Fruit fly (Drosophila melanogaster) whole organism: ENCODE data around the gene drd.

Source experiments
- CG8478 ChIP-seq: fragments of >200 bp; optimal IDR thresholded peaks from 2 replicates; lab custom pipeline; 2018; ENCODE audit warnings: inconsistent platforms
- Dll ChIP-seq: fragments of >200 bp; optimal IDR thresholded peaks from 2 replicates; lab custom pipeline; 2017
- EcR ChIP-seq, 2 experiments: fragments of >200 bp; optimal IDR thresholded peaks; 2 replicates each; lab custom pipeline; 2017; ENCODE audit warnings: missing biosample characterization in 2 of 2, missing genetic modification characterization in 2 of 2, missing genetic modification reagents in 2 of 2
- pan ChIP-seq: fragments of >200 bp; optimal IDR thresholded peaks from 2 replicates; lab custom pipeline; 2017
- psq ChIP-seq: fragments of >200 bp; optimal IDR thresholded peaks from 2 replicates; lab custom pipeline; 2017
- usp ChIP-seq: fragments of >200 bp; optimal IDR thresholded peaks from 2 replicates; lab custom pipeline; 2017; ENCODE audit warnings: missing biosample characterization, missing genetic modification characterization, mixed read lengths

Gene drd

dm6 chrX:15085777-15086510 lies 39.6 kb upstream of the drd start, which contains the start of the genes CG15027 and Dbct:
CG15027 (minus strand) TSS chrX:15085827.
Dbct (plus strand) TSS chrX:15086125.
- TF ChIP-seq psq (lab: Kevin White, UChicago) = no peak
- TF ChIP-seq EcR (GFP tag; optimal IDR thresholded peaks at IDR 0.05; lab: Kevin White, UChicago) = no peak
- no peak for TF ChIP-seq Dll (lab: Kevin White, UChicago)
- TF ChIP-seq usp (GFP tag; lab: Kevin White, UChicago) = no peak
- TF ChIP-seq CG8478 = no peak
- TF ChIP-seq pan (lab: Kevin White, UChicago) = no peak

DNA sequence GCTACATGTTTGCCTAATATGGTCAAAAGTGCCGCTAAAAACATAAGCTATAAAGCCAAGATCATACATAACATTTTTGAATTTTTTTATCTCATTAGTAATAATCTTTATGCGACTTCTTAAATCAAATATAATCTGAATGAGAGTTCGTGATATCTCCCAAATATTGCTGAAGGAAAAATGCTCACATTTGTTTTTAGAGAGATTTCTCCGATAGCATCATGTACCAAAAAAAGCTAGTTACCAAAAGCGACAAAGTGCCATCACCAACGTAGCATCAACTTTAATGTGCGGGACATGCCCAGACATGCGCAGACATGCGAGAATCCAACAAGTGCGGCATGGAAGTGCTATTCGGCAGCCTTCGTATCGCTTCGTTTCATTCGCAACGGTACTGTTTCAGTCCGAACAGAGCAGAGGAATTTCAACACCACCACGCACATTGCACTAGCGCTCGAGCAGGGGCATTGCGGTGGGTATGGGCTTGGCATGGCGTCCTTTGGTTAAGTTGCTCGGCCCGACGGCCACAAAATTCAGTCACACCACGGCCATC lies 36.3 kb upstream of the drd start, which contains the start of gene Rab3-GEF:
Gene Rab3-GEF (plus strand): TSS at position 537 of the 553 bp plus-strand sequence.
- TF ChIP-seq EcR (GFP tag; optimal IDR thresholded peaks at IDR 0.05; lab: Kevin White, UChicago) (no peak), Dll (lab: Kevin White, UChicago) (no peak), CG8478 (no peak), pan (lab: Kevin White, UChicago) (no peak), psq (lab: Kevin White, UChicago) (no peak), usp (GFP tag; lab: Kevin White, UChicago) (no peak)

- no peak for TF ChIP-seq pan (lab: Kevin White, UChicago)
- TF ChIP-seq Dll (lab: Kevin White, UChicago) = no peak
These were observed 35.2 kb upstream of the drd start for dm6 chrX:15090371-15090770.

DNA sequence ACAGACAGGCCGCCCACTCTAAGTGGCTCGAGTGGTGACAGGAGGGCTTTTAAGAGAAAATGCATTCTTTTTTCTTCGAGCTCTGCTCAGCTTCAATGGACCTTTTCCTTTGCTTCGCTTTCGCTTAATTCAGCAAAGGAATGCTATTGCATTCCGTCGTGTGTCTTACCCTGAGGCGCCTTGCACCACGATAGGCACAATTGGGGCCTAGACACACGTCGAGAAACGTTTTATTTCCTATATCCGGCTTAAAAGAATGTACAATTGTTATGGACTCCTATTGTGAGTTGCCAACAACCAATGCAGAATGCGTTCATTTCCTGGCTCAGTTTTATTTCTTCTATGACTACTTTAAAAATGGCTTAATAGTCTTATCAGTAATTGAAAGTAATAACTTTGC lies 34.4 kb upstream of the drd start:
- no peak for TF ChIP-seq usp (GFP tag; lab: Kevin White, UChicago)
- no peak for TF ChIP-seq psq (lab: Kevin White, UChicago)
- no peak for TF ChIP-seq EcR (GFP tag; optimal IDR thresholded peaks at IDR 0.05; lab: Kevin White, UChicago)
- no peak for TF ChIP-seq CG8478
- no peak for TF ChIP-seq Dll (lab: Kevin White, UChicago)
- TF ChIP-seq pan (lab: Kevin White, UChicago) = no peak

DNA sequence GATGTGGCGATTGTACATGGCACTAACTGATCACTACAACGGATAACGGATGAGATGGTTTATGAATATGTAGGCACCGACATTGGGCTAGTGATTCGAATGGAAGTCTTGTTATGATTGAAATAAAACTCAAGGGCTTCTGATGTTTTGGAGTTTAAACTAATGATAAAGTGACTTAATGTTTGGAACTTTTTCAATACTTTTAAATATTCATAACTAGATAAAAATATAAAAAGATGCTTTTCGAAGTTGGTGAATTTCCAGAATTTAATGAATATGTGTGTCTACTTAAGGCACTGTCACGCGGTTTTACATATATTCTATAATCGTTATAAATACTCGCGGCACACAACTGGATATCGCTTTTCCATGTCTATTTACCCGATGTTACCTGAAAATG lies 29.6 kb upstream of the drd start, which contains the start of gene CG9072:
Gene CG9072 (minus strand): TSS at position 101 of the 400 bp plus-strand sequence.
- TF ChIP-seq usp (GFP tag; lab: Kevin White, UChicago) = no peak
- no peak for TF ChIP-seq Dll (lab: Kevin White, UChicago)
- TF ChIP-seq EcR (GFP tag; optimal IDR thresholded peaks at IDR 0.05; lab: Kevin White, UChicago) = no peak
- no peak for TF ChIP-seq psq (lab: Kevin White, UChicago)

DNA sequence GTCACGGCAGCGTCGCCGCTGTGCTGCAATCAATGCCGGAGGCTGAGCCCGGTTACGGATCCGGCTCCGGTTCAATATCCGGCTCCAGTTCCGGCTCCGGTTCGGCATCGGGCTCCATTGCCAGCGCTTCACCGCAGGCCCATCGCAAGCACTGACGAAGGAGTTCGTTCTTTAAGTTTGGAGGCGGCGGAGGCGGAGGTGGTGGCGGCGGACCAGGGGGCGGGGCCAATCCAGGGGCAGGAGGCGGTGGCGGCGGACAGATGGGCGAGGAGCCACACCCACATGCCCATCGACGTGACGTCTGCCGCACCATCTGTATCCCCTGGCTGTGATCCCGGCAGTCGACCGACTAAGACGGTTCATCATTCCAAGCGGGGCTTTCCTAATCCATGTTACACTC lies 13.7 kb upstream of the drd start:
- TF ChIP-seq CG8478 (no peak), EcR (GFP tag; optimal IDR thresholded peaks at IDR 0.05; lab: Kevin White, UChicago) (no peak), usp (GFP tag; lab: Kevin White, UChicago) (no peak), psq (lab: Kevin White, UChicago) (no peak), pan (lab: Kevin White, UChicago) (no peak), Dll (lab: Kevin White, UChicago) (no peak)

- TF ChIP-seq CG8478 (no peak), pan (lab: Kevin White, UChicago) (no peak), EcR (GFP tag; optimal IDR thresholded peaks at IDR 0.05; lab: Kevin White, UChicago) (no peak), psq (lab: Kevin White, UChicago) (no peak), usp (GFP tag; lab: Kevin White, UChicago) (no peak), Dll (lab: Kevin White, UChicago) (no peak)
These were observed 9.2 kb upstream of the drd start, which contains the start of gene Cyp4s3 for dm6 chrX:15116397-15116796. Cyp4s3 (minus strand) TSS chrX:15116542.

dm6 chrX:15120116-15120515 lies 5.4 kb upstream of the drd start:
- no peak for TF ChIP-seq Dll (lab: Kevin White, UChicago)
- TF ChIP-seq usp (GFP tag; lab: Kevin White, UChicago) = no peak
- TF ChIP-seq CG8478 = no peak
- no peak for TF ChIP-seq EcR (GFP tag; optimal IDR thresholded peaks at IDR 0.05; lab: Kevin White, UChicago)
- TF ChIP-seq pan (lab: Kevin White, UChicago) = no peak
- TF ChIP-seq psq (lab: Kevin White, UChicago) = no peak

- TF ChIP-seq pan (lab: Kevin White, UChicago) (no peak), Dll (lab: Kevin White, UChicago) (no peak), usp (GFP tag; lab: Kevin White, UChicago) (no peak), psq (lab: Kevin White, UChicago) (no peak), EcR (GFP tag; optimal IDR thresholded peaks at IDR 0.05; lab: Kevin White, UChicago) (no peak), CG8478 (no peak)
These were observed 3.8 kb upstream of the drd start for dm6 chrX:15121714-15122113.

- no peak for TF ChIP-seq usp (GFP tag; lab: Kevin White, UChicago)
- no peak for TF ChIP-seq CG8478
- no peak for TF ChIP-seq EcR (GFP tag; optimal IDR thresholded peaks at IDR 0.05; lab: Kevin White, UChicago)
- no peak for TF ChIP-seq psq (lab: Kevin White, UChicago)
- no peak for TF ChIP-seq Dll (lab: Kevin White, UChicago)
- no peak for TF ChIP-seq pan (lab: Kevin White, UChicago)
These were observed 2.0 kb upstream of the drd start for dm6 chrX:15123418-15123994.

dm6 chrX:15127880-15128644 lies 2.5 kb downstream of the drd start:
- no peak for TF ChIP-seq usp (GFP tag; lab: Kevin White, UChicago)
- TF ChIP-seq psq (lab: Kevin White, UChicago) = no peak
- no peak for TF ChIP-seq CG8478
- no peak for TF ChIP-seq pan (lab: Kevin White, UChicago)
- TF ChIP-seq EcR (GFP tag; optimal IDR thresholded peaks at IDR 0.05; lab: Kevin White, UChicago) = no peak
- TF ChIP-seq Dll (lab: Kevin White, UChicago) = no peak
